Fruit fly (Drosophila melanogaster) whole organism, embryonic: ENCODE data around the gene ng4.
A peak's percentile ranks its signal among the peaks of the same experiment; 100 is the strongest.

ENCODE experiments used
- ATbp ChIP-seq: fragments of 200-800 bp; sonication (Bioruptor generic); optimal IDR thresholded peaks from 2 replicates; lab custom pipeline; 2017; ENCODE audit warnings: missing biosample characterization, mild to moderate bottlenecking, missing genetic modification characterization, missing genetic modification reagents
- Bdp1 ChIP-seq: fragments of 200-800 bp; sonication (Bioruptor generic); optimal IDR thresholded peaks from 3 replicates; lab custom pipeline; 2016; ENCODE audit warnings: missing biosample characterization, missing genetic modification characterization
- CG10267 ChIP-seq: fragments of 200-800 bp; sonication (Bioruptor generic); optimal IDR thresholded peaks from 2 replicates; lab custom pipeline; 2018; ENCODE audit warnings: missing biosample characterization, mild to moderate bottlenecking, missing genetic modification characterization, moderate library complexity
- CG11093 ChIP-seq: fragments of 200-800 bp; sonication (Bioruptor generic); IDR thresholded peaks from 3 replicates; pipeline ENCODE4 v1.3.6; 2022; ENCODE audit warnings: missing biosample characterization, missing genetic modification characterization
- CG12104 ChIP-seq: fragments of 200-800 bp; sonication (Bioruptor generic); optimal IDR thresholded peaks from 3 replicates; lab custom pipeline; 2016; ENCODE audit warnings: missing biosample characterization, missing genetic modification characterization
- CG13123 ChIP-seq: fragments of 200-800 bp; sonication (Bioruptor generic); optimal IDR thresholded peaks from 2 replicates; lab custom pipeline; 2016; ENCODE audit warnings: missing biosample characterization, missing genetic modification characterization
- CG14710 ChIP-seq: fragments of 200-800 bp; sonication (Bioruptor generic); optimal IDR thresholded peaks from 3 replicates; lab custom pipeline; 2019; ENCODE audit warnings: missing biosample characterization, mild to moderate bottlenecking, missing genetic modification characterization, moderate library complexity
- CG14860 ChIP-seq: fragments of 200-800 bp; sonication (Bioruptor generic); IDR thresholded peaks from 3 replicates; pipeline ENCODE4 v1.3.6; 2022; ENCODE audit warnings: missing biosample characterization, missing genetic modification characterization; ENCODE audit not compliant: partially characterized antibody
- CG15011 ChIP-seq: fragments of 200-800 bp; sonication (Bioruptor generic); optimal IDR thresholded peaks from 3 replicates; lab custom pipeline; 2018; ENCODE audit warnings: missing biosample characterization, mild to moderate bottlenecking, missing genetic modification characterization
- CG1602 ChIP-seq: fragments of 200-800 bp; sonication (Bioruptor generic); optimal IDR thresholded peaks from 3 replicates; lab custom pipeline; 2016; ENCODE audit warnings: missing biosample characterization, missing genetic modification characterization
- CG17802 ChIP-seq: fragments of 200-800 bp; sonication (Bioruptor generic); optimal IDR thresholded peaks from 2 replicates; lab custom pipeline; 2018; ENCODE audit warnings: missing biosample characterization, mild to moderate bottlenecking, missing genetic modification characterization, moderate library complexity
- CG18619 ChIP-seq: fragments of 200-800 bp; sonication (Bioruptor generic); optimal IDR thresholded peaks from 3 replicates; lab custom pipeline; 2017; ENCODE audit warnings: missing biosample characterization, mild to moderate bottlenecking, missing genetic modification characterization
- CG2889 ChIP-seq: fragments of 200-800 bp; sonication (Bioruptor generic); IDR thresholded peaks from 3 replicates; pipeline ENCODE4 v1.3.6; 2022; ENCODE audit warnings: missing biosample characterization, missing genetic modification characterization
- CG30020 ChIP-seq: fragments of 200-800 bp; optimal IDR thresholded peaks from 2 replicates; lab custom pipeline; 2019; ENCODE audit warnings: missing biosample characterization, mild to moderate bottlenecking, missing genetic modification characterization, moderate library complexity
- CG31365 ChIP-seq: fragments of 200-800 bp; sonication (Bioruptor generic); optimal IDR thresholded peaks from 2 replicates; lab custom pipeline; 2018; ENCODE audit warnings: missing biosample characterization, mild to moderate bottlenecking, missing genetic modification characterization
- CG31441 ChIP-seq: fragments of 200-800 bp; sonication (Bioruptor generic); IDR thresholded peaks from 2 replicates; pipeline ENCODE4 v1.3.6; 2022; ENCODE audit warnings: missing biosample characterization, missing genetic modification characterization
- CG32532 ChIP-seq: fragments of 200-800 bp; sonication (Bioruptor generic); IDR thresholded peaks from 2 replicates; pipeline ENCODE4 v1.3.6; 2022; ENCODE audit warnings: missing biosample characterization, missing genetic modification characterization
- CG34224 ChIP-seq: fragments of 200-800 bp; sonication (Bioruptor generic); IDR thresholded peaks from 3 replicates; pipeline ENCODE4 v1.3.6; 2022; ENCODE audit warnings: missing biosample characterization, missing genetic modification characterization; ENCODE audit not compliant: partially characterized antibody
- CG3838 ChIP-seq: fragments of 200-800 bp; sonication (Bioruptor generic); optimal IDR thresholded peaks from 3 replicates; lab custom pipeline; 2016; ENCODE audit warnings: missing biosample characterization, missing genetic modification characterization
- CG4617 ChIP-seq: fragments of 200-800 bp; sonication (Bioruptor generic); optimal IDR thresholded peaks from 3 replicates; lab custom pipeline; 2016; ENCODE audit warnings: missing biosample characterization, missing genetic modification characterization, borderline replicate concordance
- CG7357 ChIP-seq: fragments of 200-800 bp; sonication (Bioruptor generic); IDR thresholded peaks from 3 replicates; pipeline ENCODE4 v1.3.6; 2022; ENCODE audit warnings: missing biosample characterization, missing genetic modification characterization
- CG7987 ChIP-seq: fragments of 200-800 bp; sonication (Bioruptor generic); optimal IDR thresholded peaks from 2 replicates; lab custom pipeline; 2018; ENCODE audit warnings: missing biosample characterization, mild to moderate bottlenecking, missing genetic modification characterization, moderate library complexity
- H2.0 ChIP-seq: fragments of 200-800 bp; sonication (Bioruptor generic); IDR thresholded peaks from 2 replicates; pipeline ENCODE4 v1.3.6; 2022; ENCODE audit warnings: missing biosample characterization, missing genetic modification characterization
- HmgD ChIP-seq: fragments of 200-800 bp; sonication (Bioruptor generic); optimal IDR thresholded peaks from 3 replicates; lab custom pipeline; 2016; ENCODE audit warnings: missing biosample characterization, missing genetic modification characterization
- MESR4 ChIP-seq: fragments of 200-800 bp; sonication (Bioruptor generic); optimal IDR thresholded peaks from 2 replicates; lab custom pipeline; 2018; ENCODE audit warnings: missing biosample characterization, mild to moderate bottlenecking, missing genetic modification characterization, moderate library complexity
- Myb ChIP-seq: fragments of 200-800 bp; sonication (Bioruptor generic); optimal IDR thresholded peaks from 2 replicates; lab custom pipeline; 2016; ENCODE audit warnings: missing biosample characterization, missing genetic modification characterization
- NFAT ChIP-seq: fragments of 200-800 bp; sonication (Bioruptor generic); IDR thresholded peaks from 2 replicates; pipeline ENCODE4 v1.3.6; 2022; ENCODE audit warnings: missing biosample characterization, missing genetic modification characterization
- Opbp ChIP-seq: fragments of 200-800 bp; sonication (Bioruptor generic); IDR thresholded peaks from 3 replicates; pipeline ENCODE4 v1.3.6; 2022; ENCODE audit warnings: missing biosample characterization, missing genetic modification characterization; ENCODE audit not compliant: partially characterized antibody
- Pdp1 ChIP-seq, 2 experiments: fragments of 200-800 bp; sonication (Bioruptor generic); optimal IDR thresholded peaks; 3 replicates each; lab custom pipeline; 2016; ENCODE audit warnings: missing biosample characterization in 2 of 2, missing genetic modification characterization in 2 of 2, mild to moderate bottlenecking in 1 of 2, moderate library complexity in 1 of 2
- Sox100B ChIP-seq: fragments of 200-800 bp; sonication (Bioruptor generic); optimal IDR thresholded peaks from 3 replicates; lab custom pipeline; 2018; ENCODE audit warnings: missing biosample characterization, mild to moderate bottlenecking, missing genetic modification characterization
- Sry-δ ChIP-seq: fragments of 200-800 bp; sonication (Bioruptor generic); optimal IDR thresholded peaks from 2 replicates; lab custom pipeline; 2016; ENCODE audit warnings: missing biosample characterization, missing genetic modification characterization
- Stat92E ChIP-seq, 3 experiments: fragments of >200 bp in 2 of 3; fragments of 200-800 bp in 1 of 3; sonication (Bioruptor generic) in 1 of 3; optimal IDR thresholded peaks; 2 replicates each; lab custom pipeline; 2017 to 2019; ENCODE audit warnings: missing biosample characterization in 3 of 3, missing genetic modification characterization in 3 of 3, mild to moderate bottlenecking in 1 of 3, moderate library complexity in 1 of 3
- Trl ChIP-seq, 3 experiments: fragments of >200 bp in 2 of 3; fragments of 200-800 bp in 1 of 3; sonication (Bioruptor generic) in 1 of 3; optimal IDR thresholded peaks; 2 replicates in 1 of 3; 3 replicates in 2 of 3; lab custom pipeline; 2016 to 2017; ENCODE audit warnings: missing biosample characterization in 1 of 3, missing genetic modification characterization in 1 of 3
- bbx ChIP-seq: fragments of 200-800 bp; sonication (Bioruptor generic); IDR thresholded peaks from 2 replicates; pipeline ENCODE4 v1.3.6; 2022; ENCODE audit warnings: missing biosample characterization, missing genetic modification characterization; ENCODE audit not compliant: partially characterized antibody
- br ChIP-seq: fragments of >200 bp; optimal IDR thresholded peaks from 2 replicates; lab custom pipeline; 2017
- cg ChIP-seq: fragments of 200-800 bp; sonication (Bioruptor generic); optimal IDR thresholded peaks from 3 replicates; lab custom pipeline; 2019; ENCODE audit warnings: missing biosample characterization, mild to moderate bottlenecking, missing genetic modification characterization, moderate library complexity
- dati ChIP-seq: fragments of 200-800 bp; sonication (Bioruptor generic); IDR thresholded peaks from 2 replicates; pipeline ENCODE4 v1.3.6; 2022; ENCODE audit warnings: missing biosample characterization, missing genetic modification characterization
- emc ChIP-seq: fragments of 200-800 bp; sonication (Bioruptor generic); optimal IDR thresholded peaks from 2 replicates; lab custom pipeline; 2016; ENCODE audit warnings: missing biosample characterization, missing genetic modification characterization
- grn ChIP-seq: fragments of 200-800 bp; sonication (Bioruptor generic); optimal IDR thresholded peaks from 3 replicates; lab custom pipeline; 2017; ENCODE audit warnings: missing biosample characterization, missing genetic modification characterization
- lola ChIP-seq, 3 experiments: fragments of >200 bp in 2 of 3; fragments of 200-800 bp in 1 of 3; sonication (Bioruptor generic) in 1 of 3; optimal IDR thresholded peaks; 2 replicates each; lab custom pipeline; 2017 to 2019; ENCODE audit warnings: missing biosample characterization in 3 of 3, missing genetic modification characterization in 3 of 3, mild to moderate bottlenecking in 1 of 3, moderate library complexity in 1 of 3
- maf-S ChIP-seq: fragments of 200-800 bp; sonication (Bioruptor generic); optimal IDR thresholded peaks from 2 replicates; lab custom pipeline; 2016; ENCODE audit warnings: missing biosample characterization, missing genetic modification characterization
- peb ChIP-seq: fragments of 200-800 bp; sonication (Bioruptor generic); IDR thresholded peaks from 2 replicates; pipeline ENCODE4 v1.3.6; 2022; ENCODE audit warnings: missing biosample characterization, missing genetic modification characterization
- pita ChIP-seq: fragments of 200-800 bp; sonication (Bioruptor generic); optimal IDR thresholded peaks from 2 replicates; lab custom pipeline; 2017; ENCODE audit warnings: missing biosample characterization, mild to moderate bottlenecking, missing genetic modification characterization
- ro ChIP-seq: fragments of 200-800 bp; sonication (Bioruptor generic); IDR thresholded peaks from 2 replicates; pipeline ENCODE4 v1.3.6; 2022; ENCODE audit warnings: missing biosample characterization, missing genetic modification characterization
- tgo ChIP-seq: fragments of 200-800 bp; sonication (Bioruptor generic); IDR thresholded peaks from 3 replicates; pipeline ENCODE4 v1.3.6; 2022; ENCODE audit warnings: missing biosample characterization, missing genetic modification characterization
- tll ChIP-seq, 2 experiments: fragments of 200-800 bp in 1 of 2; fragments of >200 bp in 1 of 2; sonication (Bioruptor generic) in 1 of 2; optimal IDR thresholded peaks; 2 replicates each; lab custom pipeline; 2017 to 2019; ENCODE audit warnings: missing biosample characterization in 2 of 2, missing genetic modification characterization in 2 of 2, mild to moderate bottlenecking in 1 of 2, moderate library complexity in 1 of 2
- twi ChIP-seq: fragments of 200-800 bp; optimal IDR thresholded peaks from 2 replicates; lab custom pipeline; 2019; ENCODE audit warnings: missing biosample characterization, mild to moderate bottlenecking, missing genetic modification characterization, moderate library complexity
- zen2 ChIP-seq: fragments of 200-800 bp; sonication (Bioruptor generic); IDR thresholded peaks from 3 replicates; pipeline ENCODE4 v1.3.6; 2022; ENCODE audit warnings: missing biosample characterization, missing genetic modification characterization; ENCODE audit not compliant: partially characterized antibody

The ng4 gene

DNA sequence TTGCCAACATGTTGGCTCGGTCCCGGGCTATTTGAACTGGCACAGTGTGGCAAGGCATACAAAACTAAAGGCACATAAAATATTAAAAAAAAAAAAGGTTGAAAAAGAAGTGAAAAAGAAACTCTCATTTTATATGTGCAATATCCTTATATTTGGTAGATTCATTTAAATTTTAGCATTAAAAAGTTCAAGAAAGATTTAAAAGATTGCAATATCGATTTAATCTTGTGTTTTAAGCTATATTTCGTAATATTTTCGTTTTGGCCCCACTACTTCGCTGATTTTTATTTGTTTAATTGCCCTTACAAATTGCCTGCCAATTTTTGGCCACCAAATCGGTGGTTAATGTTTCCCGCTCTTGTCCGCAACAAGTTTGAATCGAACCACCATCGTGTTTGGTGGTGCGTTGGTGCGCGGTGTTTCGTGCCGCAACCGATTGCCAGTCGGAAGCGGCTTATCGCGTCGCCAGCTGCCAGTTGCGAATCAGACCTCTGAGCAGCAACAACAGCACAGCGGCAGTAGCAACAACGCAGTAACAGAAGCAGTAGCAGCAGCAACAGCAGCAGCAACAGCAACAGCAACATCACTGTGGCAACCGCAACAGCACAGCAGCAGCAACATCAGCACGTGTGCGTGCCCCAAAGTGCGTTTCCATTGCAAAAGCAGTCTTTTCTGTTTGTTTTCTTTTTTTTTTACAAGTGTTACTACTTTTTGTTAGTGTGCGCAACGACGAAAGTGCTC lies 11.7 kb upstream of the ng4 start (continued):
- TF ChIP-seq cg (GFP tag; lab: Kevin White, UChicago) (no peak), tgo (GFP tag; lab: Robert Waterston, UW) (peak; percentile 93), CG31365 (tag; lab: Kevin White, UChicago) (peak; percentile 58), pita (GFP tag; lab: Kevin White, UChicago) (no peak), maf-S (peak; percentile 94), Sox100B (GFP tag; lab: Kevin White, UChicago) (peak; percentile 99), CG17802 (peak; percentile 71), CG3838 (peak; percentile 84), CG2889 (peak; percentile 90), Opbp (no peak), CG18619 (GFP tag; lab: Kevin White, UChicago) (peak; percentile 98), emc (GFP tag; lab: Kevin White, UChicago) (peak; percentile 93), peb (GFP tag; lab: Robert Waterston, UW) (peak; percentile 81), HmgD (GFP tag; lab: Kevin White, UChicago) (peak; percentile 76), CG13123 (GFP tag; lab: Kevin White, UChicago) (peak; percentile 84), Pdp1 (GFP tag; optimal IDR thresholded peaks at IDR 0.05; lab: Kevin White, UChicago) (peak; percentile 77 to 87), Stat92E (GFP tag; optimal IDR thresholded peaks at IDR 0.05; lab: Kevin White, UChicago) (no peak), CG7987 (GFP tag; lab: Kevin White, UChicago) (peak; percentile 51), CG14710 (tag; lab: Kevin White, UChicago) (peak; percentile 85), CG34224 (no peak), MESR4 (GFP tag; lab: Kevin White, UChicago) (no peak), br (lab: Kevin White, UChicago) (no peak), Trl (optimal IDR thresholded peaks at IDR 0.05; lab: Kevin White, UChicago) (no peak), Trl (GFP tag; optimal IDR thresholded peaks at IDR 0.05; lab: Kevin White, UChicago) (peak; percentile 83), CG15011 (GFP tag; lab: Kevin White, UChicago) (peak; percentile 95), grn (GFP tag; lab: Kevin White, UChicago) (peak; percentile 18), H2.0 (GFP tag; lab: Robert Waterston, UW) (peak; percentile 91), CG30020 (tag; lab: Kevin White, UChicago) (no peak), Myb (peak; percentile 87), tll (GFP tag; optimal IDR thresholded peaks at IDR 0.05; lab: Kevin White, UChicago) (no peak), CG32532 (GFP tag; lab: Robert Waterston, UW) (peak; percentile 96), ATbp (peak; percentile 92), NFAT (GFP tag; lab: Robert Waterston, UW) (peak; percentile 86), Bdp1 (GFP tag; lab: Kevin White, UChicago) (peak; percentile 85), CG31441 (peak; percentile 98), CG4617 (GFP tag; lab: Kevin White, UChicago) (peak; percentile 81), bbx (no peak; the same call in 1 of the 2 replicates), CG14860 (GFP tag; lab: Robert Waterston, UW) (no peak; the same call in 2 of the 3 replicates), CG7357 (GFP tag; lab: Robert Waterston, UW) (peak; percentile 88), twi (no peak), CG12104 (peak; percentile 95), CG11093 (GFP tag; lab: Robert Waterston, UW) (peak; percentile 89), lola (GFP tag; optimal IDR thresholded peaks at IDR 0.05; lab: Kevin White, UChicago) (peak in 1 of 3 experiments; percentile 82), CG1602 (peak; percentile 88), zen2 (GFP tag; lab: Robert Waterston, UW) (no peak), ro (GFP tag; lab: Robert Waterston, UW) (peak; percentile 67), CG10267 (peak; percentile 86), Sry-δ (GFP tag; lab: Kevin White, UChicago) (peak; percentile 60), dati (GFP tag; lab: Robert Waterston, UW) (peak; percentile 11; the same call in 1 of the 2 replicates)
